Worm (Caenorhabditis elegans) whole organism, L2 larva: Measurements from ENCODE around the gene lrx-1.
A peak's percentile ranks its signal among the peaks of the same experiment; 100 is the strongest.

Experiments used
- C34F6.9 ChIP-seq: fragments of 150-350 bp; optimal IDR thresholded peaks from 2 replicates; lab custom pipeline; 2014; ENCODE audit warnings: missing biosample characterization, missing genetic modification characterization
- R02D3.7 ChIP-seq: fragments of 150-350 bp; optimal IDR thresholded peaks from 2 replicates; lab custom pipeline; 2014; ENCODE audit warnings: missing biosample characterization, missing genetic modification characterization
- Y55F3AM.14 ChIP-seq: fragments of 200-800 bp; sonication (Bioruptor generic); optimal IDR thresholded peaks from 2 replicates; lab custom pipeline; 2018; ENCODE audit warnings: mild to moderate bottlenecking, missing genetic modification characterization, missing compliant biosample characterization
- ZK546.5 ChIP-seq: sonication (generic microtip); optimal IDR thresholded peaks from 2 replicates; lab custom pipeline; 2017; ENCODE audit warnings: missing biosample characterization, missing genetic modification characterization
- alr-1 ChIP-seq: fragments of 150-350 bp; optimal IDR thresholded peaks from 2 replicates; lab custom pipeline; 2014; ENCODE audit warnings: missing biosample characterization, missing genetic modification characterization
- ama-1 ChIP-seq: fragments of 150-350 bp; optimal IDR thresholded peaks from 2 replicates; lab custom pipeline; 2018; ENCODE audit warnings: inconsistent platforms
- blmp-1 ChIP-seq: sonication (generic microtip); optimal IDR thresholded peaks from 2 replicates; lab custom pipeline; 2017; ENCODE audit warnings: missing genetic modification characterization, mild to moderate bottlenecking, missing compliant biosample characterization, antibody characterized with exemption, moderate library complexity; ENCODE audit not compliant: insufficient read depth
- crh-2 ChIP-seq: sonication (generic microtip); optimal IDR thresholded peaks from 2 replicates; lab custom pipeline; 2017; ENCODE audit warnings: missing biosample characterization, missing genetic modification characterization
- egl-27 ChIP-seq: sonication (generic microtip); optimal IDR thresholded peaks from 3 replicates; lab custom pipeline; 2017; ENCODE audit warnings: missing biosample characterization, missing genetic modification reagents, missing genetic modification characterization
- elt-1 ChIP-seq: fragments of 150-350 bp; optimal IDR thresholded peaks from 2 replicates; lab custom pipeline; 2014; ENCODE audit warnings: missing biosample characterization, missing genetic modification characterization
- elt-3 ChIP-seq: sonication (generic microtip); optimal IDR thresholded peaks from 2 replicates; lab custom pipeline; 2017; ENCODE audit warnings: missing biosample characterization, missing genetic modification characterization
- gmeb-1 ChIP-seq: fragments of 150-350 bp; optimal IDR thresholded peaks from 2 replicates; lab custom pipeline; 2014; ENCODE audit warnings: missing biosample characterization, missing genetic modification characterization
- lin-13 ChIP-seq: fragments of 150-350 bp; optimal IDR thresholded peaks from 2 replicates; lab custom pipeline; 2014; ENCODE audit warnings: missing biosample characterization, missing genetic modification reagents, missing genetic modification characterization
- lin-39 ChIP-seq: fragments of 150-350 bp; optimal IDR thresholded peaks from 2 replicates; lab custom pipeline; 2014; ENCODE audit warnings: missing biosample characterization, missing genetic modification reagents, missing genetic modification characterization
- lsy-2 ChIP-seq, 2 experiments: fragments of 150-350 bp in 1 of 2; sonication (generic microtip) in 1 of 2; optimal IDR thresholded peaks; 2 replicates each; lab custom pipeline; 2014 to 2017; ENCODE audit warnings: missing biosample characterization in 2 of 2, missing genetic modification characterization in 2 of 2
- mdl-1 ChIP-seq, 2 experiments: fragments of 150-350 bp in 1 of 2; sonication (generic microtip) in 1 of 2; optimal IDR thresholded peaks; 2 replicates each; lab custom pipeline; 2017; ENCODE audit warnings: missing biosample characterization in 2 of 2, missing genetic modification characterization in 2 of 2
- nhr-10 ChIP-seq: sonication (generic microtip); optimal IDR thresholded peaks from 2 replicates; lab custom pipeline; 2017; ENCODE audit warnings: missing biosample characterization, missing genetic modification characterization
- nhr-12 ChIP-seq: fragments of 150-350 bp; optimal IDR thresholded peaks from 2 replicates; lab custom pipeline; 2014; ENCODE audit warnings: missing biosample characterization, missing genetic modification characterization
- nhr-129 ChIP-seq: fragments of 150-350 bp; optimal IDR thresholded peaks from 2 replicates; lab custom pipeline; 2014; ENCODE audit warnings: missing biosample characterization, missing genetic modification characterization
- nhr-23 ChIP-seq: fragments of 150-350 bp; optimal IDR thresholded peaks from 2 replicates; lab custom pipeline; 2014; ENCODE audit warnings: missing biosample characterization, missing genetic modification reagents, missing genetic modification characterization
- nhr-237 ChIP-seq: fragments of 150-350 bp; optimal IDR thresholded peaks from 2 replicates; lab custom pipeline; 2014; ENCODE audit warnings: missing biosample characterization, missing genetic modification characterization
- nhr-25 ChIP-seq: fragments of 150-350 bp; sonication (generic microtip); optimal IDR thresholded peaks from 3 replicates; lab custom pipeline; 2014; ENCODE audit warnings: missing biosample characterization, missing genetic modification characterization
- nhr-6 ChIP-seq: fragments of 150-350 bp; optimal IDR thresholded peaks from 2 replicates; lab custom pipeline; 2014; ENCODE audit warnings: missing biosample characterization, missing genetic modification characterization
- nhr-77 ChIP-seq: fragments of 150-350 bp; optimal IDR thresholded peaks from 2 replicates; lab custom pipeline; 2014; ENCODE audit warnings: missing biosample characterization, missing genetic modification characterization
- sem-4 ChIP-seq: fragments of 150-350 bp; optimal IDR thresholded peaks from 2 replicates; lab custom pipeline; 2014; ENCODE audit warnings: missing biosample characterization, missing genetic modification reagents, missing genetic modification characterization
- skn-1 ChIP-seq: sonication (generic microtip); optimal IDR thresholded peaks from 2 replicates; lab custom pipeline; 2017; ENCODE audit warnings: missing biosample characterization, missing genetic modification characterization
- sma-3 ChIP-seq: sonication (generic microtip); optimal IDR thresholded peaks from 2 replicates; lab custom pipeline; 2016; ENCODE audit warnings: missing genetic modification reagents, missing genetic modification characterization, missing compliant biosample characterization
- sma-9 ChIP-seq, 2 experiments: fragments of 150-350 bp in 1 of 2; sonication (generic microtip) in 1 of 2; optimal IDR thresholded peaks; 2 replicates each; lab custom pipeline; 2014 to 2016; ENCODE audit warnings: missing genetic modification characterization in 2 of 2, mild to moderate bottlenecking in 1 of 2, missing biosample characterization in 1 of 2, missing compliant biosample characterization in 1 of 2, missing genetic modification reagents in 1 of 2, moderate library complexity in 1 of 2
- snpc-4 ChIP-seq: fragments of 150-350 bp; optimal IDR thresholded peaks from 2 replicates; lab custom pipeline; 2014; ENCODE audit warnings: missing biosample characterization, missing genetic modification characterization
- unc-39 ChIP-seq: fragments of 150-350 bp; optimal IDR thresholded peaks from 2 replicates; lab custom pipeline; 2014; ENCODE audit warnings: missing biosample characterization, missing genetic modification characterization
- unc-55 ChIP-seq: fragments of 150-350 bp; sonication (generic microtip); optimal IDR thresholded peaks from 3 replicates; lab custom pipeline; 2014; ENCODE audit warnings: missing biosample characterization, missing genetic modification reagents, missing genetic modification characterization
- unc-62 ChIP-seq: fragments of 150-350 bp; optimal IDR thresholded peaks from 2 replicates; lab custom pipeline; 2014; ENCODE audit warnings: missing biosample characterization, missing genetic modification reagents, missing genetic modification characterization
- zag-1 ChIP-seq: fragments of 150-350 bp; optimal IDR thresholded peaks from 2 replicates; lab custom pipeline; 2014; ENCODE audit warnings: missing biosample characterization, missing genetic modification characterization
- ztf-1 ChIP-seq: fragments of 200-800 bp; sonication (Bioruptor generic); conservative IDR thresholded peaks from 2 replicates; pipeline ENCODE4 v1.3.6; 2022; ENCODE audit warnings: missing genetic modification characterization, missing compliant biosample characterization
- ztf-11 ChIP-seq: sonication (generic microtip); optimal IDR thresholded peaks from 2 replicates; lab custom pipeline; 2017; ENCODE audit warnings: missing biosample characterization, missing genetic modification characterization
- ztf-4 ChIP-seq: fragments of 150-350 bp; optimal IDR thresholded peaks from 2 replicates; lab custom pipeline; 2014; ENCODE audit warnings: missing biosample characterization, missing genetic modification characterization

lrx-1 gene

DNA sequence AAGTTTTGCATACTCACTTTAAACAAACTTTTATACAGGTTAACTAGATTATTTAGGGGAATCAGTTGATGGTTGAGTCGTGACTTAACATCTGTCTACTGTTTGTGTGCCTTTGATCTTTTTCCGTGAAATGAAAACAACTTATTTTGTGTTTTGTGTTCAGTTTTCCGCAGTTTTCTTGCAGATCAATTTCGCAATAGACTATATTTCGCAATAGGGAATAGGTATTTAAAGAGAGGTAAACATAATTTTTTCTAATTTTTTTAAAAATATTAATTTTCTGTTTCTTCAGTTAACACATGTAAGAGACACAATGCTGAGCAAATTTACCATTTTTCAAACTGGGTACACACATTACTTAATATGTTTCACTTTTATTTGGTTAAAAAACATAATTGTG is 9.0 kb downstream of the lrx-1 start, which contains the start of gene tbb-6:
TSS of gene tbb-6 (plus strand) at position 155 of the 400 bp plus-strand sequence.
- TF ChIP-seq blmp-1 (tag; lab: Kevin White, UChicago) (no peak), C34F6.9 (tag; lab: Kevin White, UChicago) (peak; percentile 34)

DNA sequence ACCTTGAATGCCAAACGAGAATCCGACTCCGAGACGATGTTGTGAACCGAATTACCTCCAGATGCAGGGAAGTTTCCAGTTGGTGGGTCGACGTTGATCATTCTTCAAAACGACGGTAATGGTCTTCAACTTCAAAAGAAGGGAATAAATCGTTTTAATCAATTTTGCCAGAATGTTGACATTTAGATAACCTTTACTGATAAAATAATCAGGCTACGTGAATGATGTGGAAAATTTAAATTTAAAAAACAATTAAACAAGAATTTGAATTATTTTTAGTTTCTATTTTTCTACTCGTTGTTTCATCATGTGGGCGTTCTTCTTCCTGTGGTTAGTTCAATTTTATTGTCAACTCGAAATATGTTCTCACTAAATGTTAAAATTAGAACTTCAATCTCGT is 11.4 kb downstream of the lrx-1 start, which contains the start of gene ssp-35:
TSS of gene ssp-35 (minus strand) at position 101 of the 400 bp plus-strand sequence.
- no peak for TF ChIP-seq egl-27 (tag; lab: Kevin White, UChicago)
- no peak for TF ChIP-seq sma-9 (GFP tag; optimal IDR thresholded peaks at IDR 0.05; lab: Kevin White, UChicago)
- no peak for TF ChIP-seq sma-9 (tag; optimal IDR thresholded peaks at IDR 0.05; lab: Kevin White, UChicago)
- TF ChIP-seq elt-3 (tag; lab: Kevin White, UChicago), result no peak
- no peak for TF ChIP-seq ama-1
- no peak for TF ChIP-seq elt-1 (tag; lab: Kevin White, UChicago)
- no peak for TF ChIP-seq nhr-77
- TF ChIP-seq mdl-1 (tag; optimal IDR thresholded peaks at IDR 0.05; lab: Kevin White, UChicago), result no peak
- TF ChIP-seq unc-39 (tag; lab: Kevin White, UChicago), result no peak
- no peak for TF ChIP-seq nhr-25 (tag; lab: Kevin White, UChicago)
- TF ChIP-seq ZK546.5, result no peak
- no peak for TF ChIP-seq nhr-12 (tag; lab: Kevin White, UChicago)
- no peak for TF ChIP-seq snpc-4 (tag; lab: Kevin White, UChicago)
- TF ChIP-seq skn-1, result no peak
- no peak for TF ChIP-seq sem-4
- TF ChIP-seq ztf-11, result no peak
- TF ChIP-seq nhr-10 (tag; lab: Kevin White, UChicago), result no peak
- no peak for TF ChIP-seq gmeb-1 (tag; lab: Kevin White, UChicago)
- no peak for TF ChIP-seq lin-39
- no peak for TF ChIP-seq nhr-23 (tag; lab: Kevin White, UChicago)
- TF ChIP-seq R02D3.7, result no peak

DNA sequence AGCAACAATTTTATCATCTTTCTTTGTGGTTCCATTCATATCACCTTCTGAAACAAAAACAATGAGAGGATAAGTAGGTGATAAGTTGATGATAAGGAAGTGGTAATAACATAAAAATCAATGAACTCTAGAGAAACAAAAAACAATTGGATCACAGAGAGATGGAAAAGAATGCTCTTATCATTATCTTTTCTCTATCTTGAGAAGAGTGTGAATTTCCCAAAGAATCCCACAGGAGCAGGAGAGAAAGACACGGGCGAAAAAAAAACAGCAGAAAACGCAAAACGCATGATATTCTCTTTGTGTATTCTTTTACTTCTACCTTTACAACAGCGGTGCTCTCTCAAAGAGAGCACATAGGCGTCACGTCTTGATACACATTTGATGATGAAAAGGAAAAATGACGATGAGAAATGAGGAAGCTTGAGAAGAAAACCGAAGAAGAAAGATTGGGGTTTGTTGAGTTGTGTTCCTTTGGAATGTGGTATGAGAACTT is 16.9 kb downstream of the lrx-1 start, which contains the start of gene twk-24:
TSS of gene twk-24 (minus strand) at position 51 of the 496 bp plus-strand sequence.
- TF ChIP-seq unc-39 (tag; lab: Kevin White, UChicago) (no peak), Y55F3AM.14 (GFP tag; lab: Kevin White, UChicago) (no peak), sma-9 (GFP tag; optimal IDR thresholded peaks at IDR 0.05; lab: Kevin White, UChicago) (peak; percentile 38), sma-9 (tag; optimal IDR thresholded peaks at IDR 0.05; lab: Kevin White, UChicago) (no peak), elt-1 (tag; lab: Kevin White, UChicago) (no peak), nhr-129 (tag; lab: Kevin White, UChicago) (peak; percentile 45)

DNA sequence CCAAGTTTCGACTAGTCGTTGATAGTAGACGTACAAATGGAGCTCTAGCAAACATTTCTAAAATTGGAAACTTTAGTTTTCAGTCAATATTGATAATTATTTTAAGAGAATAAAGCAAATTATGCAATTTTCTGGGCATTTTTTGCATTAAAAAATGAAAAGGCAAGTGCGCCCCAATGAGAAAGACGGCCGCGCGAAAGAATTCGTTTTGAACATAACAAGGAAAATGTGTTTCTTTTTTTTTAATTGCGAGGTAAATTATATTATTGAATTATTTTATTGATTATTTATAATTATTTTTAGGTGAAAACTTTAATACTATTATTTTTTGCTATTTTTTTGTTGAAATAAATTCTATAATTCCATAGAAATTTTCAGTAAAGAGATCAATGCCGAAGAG is 19.1 kb downstream of the lrx-1 start, which contains the start of the genes tsfm-1 and capg-2:
TSS of gene tsfm-1 (minus strand) at position 57 of the 400 bp plus-strand sequence.
TSS of gene capg-2 (plus strand) at position 379 of the 400 bp plus-strand sequence.
- TF ChIP-seq gmeb-1 (tag; lab: Kevin White, UChicago) (no peak), sma-3 (no peak), crh-2 (no peak), alr-1 (tag; lab: Kevin White, UChicago) (no peak), nhr-10 (tag; lab: Kevin White, UChicago) (no peak), unc-39 (tag; lab: Kevin White, UChicago) (no peak), skn-1 (no peak), ama-1 (no peak), elt-1 (tag; lab: Kevin White, UChicago) (no peak), unc-62 (no peak), unc-55 (GFP tag; lab: Kevin White, UChicago) (no peak), nhr-6 (tag; lab: Kevin White, UChicago) (no peak), lsy-2 (tag; optimal IDR thresholded peaks at IDR 0.05; lab: Kevin White, UChicago) (peak in 1 of 2 experiments; percentile 22), C34F6.9 (tag; lab: Kevin White, UChicago) (peak; percentile 25), egl-27 (tag; lab: Kevin White, UChicago) (no peak), nhr-129 (tag; lab: Kevin White, UChicago) (no peak)

DNA sequence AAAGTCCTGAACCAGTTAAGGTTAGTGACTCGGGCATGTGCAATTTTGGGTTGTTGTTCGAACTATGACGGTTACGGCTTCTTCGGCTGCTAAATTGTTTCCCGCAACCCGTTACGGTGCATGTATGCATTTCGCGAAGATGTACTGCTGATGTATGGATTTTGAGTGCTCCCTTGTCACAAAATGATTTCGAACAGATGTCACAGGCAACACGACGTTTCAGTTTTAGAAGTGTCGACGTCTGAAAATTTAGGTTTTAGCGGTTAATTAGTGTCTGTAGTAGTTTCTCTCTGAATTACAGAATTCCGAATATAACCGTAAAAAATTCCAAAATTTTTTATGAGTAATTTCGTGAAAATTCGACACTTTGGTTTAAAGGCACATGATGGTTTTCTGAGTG is 23.3 kb downstream of the lrx-1 start:
- TF ChIP-seq elt-1 (tag; lab: Kevin White, UChicago) (no peak), lin-13 (GFP tag; lab: Kevin White, UChicago) (no peak), nhr-23 (tag; lab: Kevin White, UChicago) (no peak), ztf-1 (GFP tag; lab: Robert Waterston, UW) (no peak), C34F6.9 (tag; lab: Kevin White, UChicago) (no peak), Y55F3AM.14 (GFP tag; lab: Kevin White, UChicago) (no peak), ztf-4 (tag; lab: Kevin White, UChicago) (no peak), zag-1 (no peak), nhr-237 (no peak)
